Worm (Caenorhabditis elegans): ENCODE results near the gene npp-25.

DNA sequence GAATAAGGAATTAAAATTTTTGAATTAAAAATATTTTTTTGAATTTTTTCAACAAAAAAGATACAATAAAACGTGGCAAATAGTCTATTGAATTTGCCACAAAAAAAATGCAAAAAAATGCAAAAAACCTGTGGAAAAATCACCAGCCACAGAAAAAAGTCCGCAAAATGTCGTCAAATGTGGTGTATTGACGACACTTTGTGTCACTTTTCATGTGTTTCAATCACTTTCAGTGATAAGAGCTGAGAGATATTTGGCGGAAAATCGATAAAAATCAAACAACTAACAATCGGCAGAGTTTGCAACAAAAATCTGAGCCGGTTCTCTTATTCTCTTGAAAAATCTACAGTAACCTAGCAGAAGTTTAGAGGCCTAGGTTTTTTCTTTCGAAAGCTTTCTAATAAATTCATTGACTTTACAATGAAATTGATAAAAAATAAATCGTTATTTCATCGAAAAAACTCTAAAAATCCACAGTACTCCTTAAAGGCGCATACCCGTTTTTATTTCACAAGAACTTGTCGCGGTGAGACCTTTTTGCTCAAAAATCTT, 46.1 kb upstream of the npp-25 start:
- TF ChIP-seq fkh-10 (GFP tag; optimal IDR thresholded peaks at IDR 0.05) (no peak), elt-2 (tag; optimal IDR thresholded peaks at IDR 0.05) (no peak)
